Fruit fly (Drosophila melanogaster) S2 (cell line): ENCODE data around the gene CG18265.

Experiments
- CG8478 ChIP-seq: fragments of >200 bp; optimal IDR thresholded peaks from 2 replicates; lab custom pipeline; 2018
- CTCF ChIP-seq, 2 experiments: fragments of >200 bp; optimal IDR thresholded peaks; 2 replicates each; lab custom pipeline; 2018

dm6 chr3L:17412146-17412545, 27.1 kb upstream of the CG18265 start:
- no peak for TF ChIP-seq CG8478 (lab: Kevin White, UChicago)
- TF ChIP-seq CTCF (optimal IDR thresholded peaks at IDR 0.05; lab: Kevin White, UChicago): no peak
